Worm (Caenorhabditis elegans): Measurements from ENCODE around the gene smrd-1.

smrd-1 gene

DNA sequence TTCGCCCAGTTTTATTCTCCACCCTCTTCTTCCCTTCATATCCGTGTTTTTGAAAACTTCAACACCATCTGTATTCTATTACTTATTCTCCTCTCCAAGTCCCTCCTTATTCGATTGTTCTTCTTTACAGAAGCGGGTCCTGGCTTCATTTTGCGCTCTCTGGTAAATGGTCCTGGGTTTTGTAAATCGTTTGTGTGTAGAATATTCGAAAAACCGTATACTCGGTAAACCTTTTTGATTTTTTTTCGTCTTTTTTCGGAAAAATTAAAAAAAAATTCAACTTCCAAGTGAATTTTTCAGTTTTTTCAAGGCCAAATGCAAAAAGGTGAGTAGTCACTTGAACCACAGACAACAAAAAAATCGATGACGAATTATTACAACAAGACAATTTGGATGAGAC is 39.2 kb upstream of the smrd-1 start, which contains the start of gene D2045.9:
D2045.9 (plus strand) TSS at position 301 of the 400 bp plus-strand sequence.
- TF ChIP-seq nhr-67 (tag; optimal IDR thresholded peaks at IDR 0.05): no peak
- no peak for TF ChIP-seq lsy-12 (tag; optimal IDR thresholded peaks at IDR 0.05)
- no peak for TF ChIP-seq tbx-2 (tag; optimal IDR thresholded peaks at IDR 0.05)

ce11 chrIII:10470927-10471326 is 35.1 kb upstream of the smrd-1 start, which contains the start of gene cul-1:
Gene cul-1, plus strand, starts transcription at chrIII:10471237.
- TF ChIP-seq mdl-1 (tag; optimal IDR thresholded peaks at IDR 0.05) (no peak), fkh-2 (tag; optimal IDR thresholded peaks at IDR 0.05) (no peak), nhr-77 (tag; optimal IDR thresholded peaks at IDR 0.05) (no peak), nhr-76 (tag; optimal IDR thresholded peaks at IDR 0.05) (no peak), lin-15B (tag; optimal IDR thresholded peaks at IDR 0.05) (peak; percentile 23), nhr-25 (tag; optimal IDR thresholded peaks at IDR 0.05) (no peak), egl-5 (tag; optimal IDR thresholded peaks at IDR 0.05) (peak; percentile 80), elt-3 (tag; optimal IDR thresholded peaks at IDR 0.05) (no peak), tbx-2 (tag; optimal IDR thresholded peaks at IDR 0.05) (no peak), pha-4 (tag; optimal IDR thresholded peaks at IDR 0.05) (peak; percentile 1), ceh-16 (tag; optimal IDR thresholded peaks at IDR 0.05) (no peak), ZK546.5 (tag; optimal IDR thresholded peaks at IDR 0.05) (no peak), lin-39 (tag; optimal IDR thresholded peaks at IDR 0.05) (no peak), sea-2 (GFP tag; optimal IDR thresholded peaks at IDR 0.05) (no peak), snpc-4 (tag; optimal IDR thresholded peaks at IDR 0.05) (no peak), skn-1 (tag; optimal IDR thresholded peaks at IDR 0.05) (peak; percentile 94), nhr-43 (tag; optimal IDR thresholded peaks at IDR 0.05; ENCODE audit: poor library complexity, severe bottlenecking) (no peak), unc-39 (tag; optimal IDR thresholded peaks at IDR 0.05) (no peak), nfya-1 (tag; optimal IDR thresholded peaks at IDR 0.05; ENCODE audit: insufficient read depth) (peak; percentile 25), ztf-4 (tag; optimal IDR thresholded peaks at IDR 0.05) (no peak)

DNA sequence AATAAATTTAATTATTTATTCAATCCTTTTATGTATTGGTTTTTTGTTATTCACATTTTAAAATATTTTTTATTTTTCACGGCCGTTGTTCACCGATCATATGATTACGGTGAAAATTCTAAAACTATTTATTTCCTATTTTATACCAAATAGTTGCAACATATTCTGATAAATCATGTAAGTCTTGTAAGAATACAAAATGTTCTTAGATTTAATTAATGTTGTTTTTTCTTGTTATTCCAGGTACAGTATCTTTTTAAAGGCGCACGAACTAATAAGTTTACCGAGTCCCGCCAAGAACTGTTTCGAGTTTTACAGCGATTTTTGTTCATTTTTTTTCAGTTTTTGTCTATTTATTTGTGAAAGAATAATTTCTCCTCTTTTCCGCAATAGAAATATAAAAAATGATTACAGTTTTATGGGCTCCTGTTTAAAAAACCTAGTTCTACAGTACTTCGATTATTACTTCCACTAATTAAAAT is 33.8 kb upstream of the smrd-1 start, which contains the start of gene D2045.5:
D2045.5 (minus strand) TSS at position 51 of the 482 bp plus-strand sequence.
- TF ChIP-seq egl-5 (tag; optimal IDR thresholded peaks at IDR 0.05) (no peak), unc-39 (tag; optimal IDR thresholded peaks at IDR 0.05) (no peak), nhr-43 (tag; optimal IDR thresholded peaks at IDR 0.05; ENCODE audit: poor library complexity, severe bottlenecking) (no peak), lsy-12 (tag; optimal IDR thresholded peaks at IDR 0.05) (no peak), snpc-4 (tag; optimal IDR thresholded peaks at IDR 0.05) (no peak), fkh-10 (GFP tag; optimal IDR thresholded peaks at IDR 0.05) (no peak), mml-1 (tag; optimal IDR thresholded peaks at IDR 0.05) (no peak), pha-4 (tag; optimal IDR thresholded peaks at IDR 0.05) (no peak), skn-1 (tag; optimal IDR thresholded peaks at IDR 0.05) (no peak), ama-1 (optimal IDR thresholded peaks at IDR 0.05) (no peak), daf-12 (tag; optimal IDR thresholded peaks at IDR 0.05) (no peak), ztf-4 (tag; optimal IDR thresholded peaks at IDR 0.05) (no peak), mdl-1 (tag; optimal IDR thresholded peaks at IDR 0.05) (no peak), nhr-11 (tag; optimal IDR thresholded peaks at IDR 0.05) (no peak), zag-1 (tag; optimal IDR thresholded peaks at IDR 0.05) (no peak), nhr-76 (tag; optimal IDR thresholded peaks at IDR 0.05) (no peak), eor-1 (tag; optimal IDR thresholded peaks at IDR 0.05) (no peak), ZK546.5 (tag; optimal IDR thresholded peaks at IDR 0.05) (no peak), lin-15B (tag; optimal IDR thresholded peaks at IDR 0.05) (no peak)

DNA sequence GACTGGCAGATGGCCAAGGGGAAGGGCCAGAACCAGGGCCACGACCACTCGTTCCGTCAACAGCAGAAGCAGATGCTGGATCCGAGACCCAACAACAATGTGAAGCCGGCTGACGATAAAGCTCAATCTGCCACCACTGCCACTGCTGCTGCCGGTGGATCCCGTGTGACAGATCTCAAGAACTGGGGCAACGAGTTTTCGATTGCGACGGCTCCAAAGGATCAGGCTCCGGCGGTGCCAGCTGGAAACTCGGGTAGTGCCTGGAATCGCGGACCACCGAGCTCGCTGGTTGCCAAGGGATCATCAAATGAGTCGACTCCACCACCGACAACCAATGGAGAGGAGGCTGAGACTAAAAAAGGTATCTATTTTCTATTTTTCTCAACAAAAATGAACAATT is 28.7 kb upstream of the smrd-1 start:
- TF ChIP-seq fkh-2 (tag; optimal IDR thresholded peaks at IDR 0.05): no peak
- no peak for TF ChIP-seq egl-5 (tag; optimal IDR thresholded peaks at IDR 0.05)
- TF ChIP-seq elt-2 (tag; optimal IDR thresholded peaks at IDR 0.05): no peak
- TF ChIP-seq eor-1 (tag; optimal IDR thresholded peaks at IDR 0.05): no peak
- TF ChIP-seq fkh-10 (GFP tag; optimal IDR thresholded peaks at IDR 0.05): no peak
- no peak for TF ChIP-seq pha-4 (tag; optimal IDR thresholded peaks at IDR 0.05)
- TF ChIP-seq unc-62 (GFP tag; optimal IDR thresholded peaks at IDR 0.05): no peak
- TF ChIP-seq nhr-237 (tag; optimal IDR thresholded peaks at IDR 0.05): no peak
- no peak for TF ChIP-seq nhr-43 (tag; optimal IDR thresholded peaks at IDR 0.05; ENCODE audit: poor library complexity, severe bottlenecking)
- TF ChIP-seq skn-1 (tag; optimal IDR thresholded peaks at IDR 0.05): no peak
- TF ChIP-seq nhr-25 (tag; optimal IDR thresholded peaks at IDR 0.05): no peak
- TF ChIP-seq elt-1 (tag; optimal IDR thresholded peaks at IDR 0.05): no peak
- no peak for TF ChIP-seq ceh-16 (tag; optimal IDR thresholded peaks at IDR 0.05)
- no peak for TF ChIP-seq nhr-76 (tag; optimal IDR thresholded peaks at IDR 0.05)
- TF ChIP-seq nhr-28 (tag; optimal IDR thresholded peaks at IDR 0.05): no peak
